Worm (Caenorhabditis elegans) whole organism, L3 larva: ENCODE results near the gene seb-3.
A peak's percentile ranks its signal among the peaks of the same experiment; 100 is the strongest.

Source experiments
- ama-1 ChIP-seq: fragments of 150-350 bp; optimal IDR thresholded peaks from 2 replicates; lab custom pipeline; 2018
- ceh-16 ChIP-seq: sonication (generic microtip); optimal IDR thresholded peaks from 2 replicates; lab custom pipeline; 2017; ENCODE audit warnings: missing biosample characterization, missing genetic modification characterization
- ceh-28 ChIP-seq: fragments of 150-350 bp; optimal IDR thresholded peaks from 2 replicates; lab custom pipeline; 2014; ENCODE audit warnings: missing biosample characterization, missing genetic modification reagents, missing genetic modification characterization
- ceh-9 ChIP-seq: sonication (generic microtip); optimal IDR thresholded peaks from 2 replicates; lab custom pipeline; 2018; ENCODE audit warnings: missing biosample characterization, missing genetic modification characterization
- daf-12 ChIP-seq: fragments of 150-350 bp; optimal IDR thresholded peaks from 2 replicates; lab custom pipeline; 2014; ENCODE audit warnings: missing biosample characterization, missing genetic modification reagents, missing genetic modification characterization
- egl-27 ChIP-seq: sonication (generic microtip); optimal IDR thresholded peaks from 4 replicates; lab custom pipeline; 2017; ENCODE audit warnings: missing biosample characterization, missing genetic modification reagents, missing genetic modification characterization
- egl-5 ChIP-seq: fragments of 150-350 bp; optimal IDR thresholded peaks from 2 replicates; lab custom pipeline; 2017; ENCODE audit warnings: missing biosample characterization, missing genetic modification reagents, missing genetic modification characterization, inconsistent platforms
- elt-1 ChIP-seq: fragments of 150-350 bp; optimal IDR thresholded peaks from 2 replicates; lab custom pipeline; 2014; ENCODE audit warnings: missing biosample characterization, missing genetic modification characterization
- elt-2 ChIP-seq: sonication (generic microtip); optimal IDR thresholded peaks from 2 replicates; lab custom pipeline; 2016; ENCODE audit warnings: missing genetic modification reagents, mild to moderate bottlenecking, missing genetic modification characterization, missing compliant biosample characterization
- elt-3 ChIP-seq, 3 experiments: fragments of 150-350 bp in 1 of 3; sonication (generic microtip) in 2 of 3; optimal IDR thresholded peaks; 2 replicates in 2 of 3; 4 replicates in 1 of 3; lab custom pipeline; 2014 to 2017; ENCODE audit warnings: missing biosample characterization in 3 of 3, missing genetic modification characterization in 3 of 3
- fkh-10 ChIP-seq: sonication (generic microtip); optimal IDR thresholded peaks from 2 replicates; lab custom pipeline; 2017; ENCODE audit warnings: missing biosample characterization, missing genetic modification reagents, missing genetic modification characterization
- fkh-2 ChIP-seq: fragments of 150-350 bp; optimal IDR thresholded peaks from 2 replicates; lab custom pipeline; 2014; ENCODE audit warnings: missing biosample characterization, missing genetic modification reagents, missing genetic modification characterization
- fos-1 ChIP-seq: fragments of 150-350 bp; optimal IDR thresholded peaks from 2 replicates; lab custom pipeline; 2014; ENCODE audit warnings: missing biosample characterization, missing genetic modification characterization
- hmg-11 ChIP-seq: sonication (generic microtip); optimal IDR thresholded peaks from 2 replicates; lab custom pipeline; 2016; ENCODE audit warnings: missing genetic modification characterization, missing compliant biosample characterization
- jun-1 ChIP-seq: fragments of 150-350 bp; optimal IDR thresholded peaks from 2 replicates; lab custom pipeline; 2014; ENCODE audit warnings: missing biosample characterization, missing genetic modification reagents, missing genetic modification characterization
- lin-15B ChIP-seq: fragments of 150-350 bp; optimal IDR thresholded peaks from 2 replicates; lab custom pipeline; 2014; ENCODE audit warnings: missing biosample characterization, missing genetic modification characterization
- lin-39 ChIP-seq: fragments of 150-350 bp; optimal IDR thresholded peaks from 2 replicates; lab custom pipeline; 2018; ENCODE audit warnings: missing biosample characterization, missing genetic modification reagents, missing genetic modification characterization
- lsy-12 ChIP-seq: sonication (generic microtip); optimal IDR thresholded peaks from 2 replicates; lab custom pipeline; 2016; ENCODE audit warnings: mild to moderate bottlenecking, missing genetic modification characterization, missing compliant biosample characterization
- nfya-1 ChIP-seq: sonication (generic microtip); optimal IDR thresholded peaks from 2 replicates; lab custom pipeline; 2017; ENCODE audit warnings: missing genetic modification characterization, mild to moderate bottlenecking, missing compliant biosample characterization, antibody characterized with exemption, moderate library complexity; ENCODE audit not compliant: insufficient read depth
- nhr-11 ChIP-seq: fragments of 150-350 bp; optimal IDR thresholded peaks from 2 replicates; lab custom pipeline; 2014; ENCODE audit warnings: missing biosample characterization, missing genetic modification characterization
- nhr-12 ChIP-seq: fragments of 150-350 bp; optimal IDR thresholded peaks from 2 replicates; lab custom pipeline; 2014; ENCODE audit warnings: missing biosample characterization, missing genetic modification characterization
- nhr-23 ChIP-seq: fragments of 150-350 bp; optimal IDR thresholded peaks from 2 replicates; lab custom pipeline; 2014; ENCODE audit warnings: missing biosample characterization, missing genetic modification reagents, missing genetic modification characterization
- nhr-28 ChIP-seq: fragments of 150-350 bp; optimal IDR thresholded peaks from 2 replicates; lab custom pipeline; 2014; ENCODE audit warnings: missing biosample characterization, missing genetic modification characterization
- nhr-43 ChIP-seq: sonication (generic microtip); optimal IDR thresholded peaks from 2 replicates; lab custom pipeline; 2016; ENCODE audit warnings: mild to moderate bottlenecking, missing genetic modification characterization, missing compliant biosample characterization; ENCODE audit not compliant: poor library complexity, severe bottlenecking
- nhr-76 ChIP-seq: fragments of 150-350 bp; sonication (generic microtip); optimal IDR thresholded peaks from 5 replicates; lab custom pipeline; 2014; ENCODE audit warnings: missing biosample characterization, missing genetic modification characterization
- nhr-77 ChIP-seq: fragments of 150-350 bp; optimal IDR thresholded peaks from 2 replicates; lab custom pipeline; 2014; ENCODE audit warnings: missing biosample characterization, missing genetic modification characterization
- pha-4 ChIP-seq: fragments of 150-350 bp; optimal IDR thresholded peaks from 2 replicates; lab custom pipeline; 2014; ENCODE audit warnings: missing biosample characterization, missing genetic modification reagents, missing genetic modification characterization
- pqm-1 ChIP-seq: fragments of 150-350 bp; optimal IDR thresholded peaks from 2 replicates; lab custom pipeline; 2017; ENCODE audit warnings: missing biosample characterization, missing genetic modification characterization, inconsistent platforms
- sea-2 ChIP-seq: fragments of 150-350 bp; sonication (generic microtip); optimal IDR thresholded peaks from 4 replicates; lab custom pipeline; 2014; ENCODE audit warnings: missing biosample characterization, missing genetic modification reagents, missing genetic modification characterization
- tbx-2 ChIP-seq: sonication (generic microtip); optimal IDR thresholded peaks from 2 replicates; lab custom pipeline; 2016; ENCODE audit warnings: mild to moderate bottlenecking, missing genetic modification characterization, missing compliant biosample characterization
- zag-1 ChIP-seq: fragments of 150-350 bp; optimal IDR thresholded peaks from 2 replicates; lab custom pipeline; 2014; ENCODE audit warnings: missing biosample characterization, missing genetic modification characterization
- ztf-11 ChIP-seq: fragments of 150-350 bp; optimal IDR thresholded peaks from 2 replicates; lab custom pipeline; 2014; ENCODE audit warnings: missing biosample characterization, missing genetic modification characterization
- ztf-4 ChIP-seq: fragments of 150-350 bp; optimal IDR thresholded peaks from 2 replicates; lab custom pipeline; 2014; ENCODE audit warnings: missing biosample characterization, missing genetic modification characterization

The seb-3 gene

ce11 chrX:15006847-15007358, 19.2 kb upstream of the seb-3 start, which contains the start of gene ergi-2 (continued):
- TF ChIP-seq lin-15B (tag; lab: Kevin White, UChicago) (no peak), ztf-11 (tag; lab: Kevin White, UChicago) (no peak), sea-2 (GFP tag; lab: Kevin White, UChicago) (no peak), jun-1 (tag; lab: Kevin White, UChicago) (no peak), elt-1 (tag; lab: Kevin White, UChicago) (no peak), egl-5 (tag; lab: Kevin White, UChicago) (peak; percentile 50), nhr-43 (tag; lab: Kevin White, UChicago) (no peak), hmg-11 (tag; lab: Kevin White, UChicago) (peak; percentile 16), elt-3 (tag; optimal IDR thresholded peaks at IDR 0.05; lab: Kevin White, UChicago) (no peak)
- TF ChIP-seq, all 47 proteins: peak for 4

ce11 chrX:15008697-15009096, 17.4 kb upstream of the seb-3 start:
- no peak for TF ChIP-seq zag-1 (tag; lab: Kevin White, UChicago)
- no peak for TF ChIP-seq daf-12 (tag; lab: Kevin White, UChicago)
- TF ChIP-seq fos-1 (tag; lab: Kevin White, UChicago) = no peak
- TF ChIP-seq ceh-16 (tag; lab: Kevin White, UChicago) = no peak
- TF ChIP-seq tbx-2 = no peak
- no peak for TF ChIP-seq nhr-23 (tag; lab: Kevin White, UChicago)
- no peak for TF ChIP-seq lin-15B (tag; lab: Kevin White, UChicago)
- no peak for TF ChIP-seq ztf-4 (tag; lab: Kevin White, UChicago)
- no peak for TF ChIP-seq nhr-28 (tag; lab: Kevin White, UChicago)
- TF ChIP-seq nhr-76 (tag; lab: Kevin White, UChicago) = no peak
- TF ChIP-seq fkh-2 (tag; lab: Kevin White, UChicago) = no peak
- TF ChIP-seq egl-27 (tag; lab: Kevin White, UChicago) = no peak
- TF ChIP-seq ceh-28 (tag; lab: Kevin White, UChicago) = no peak
- no peak for TF ChIP-seq fkh-10 (GFP tag; lab: Kevin White, UChicago)
- no peak for TF ChIP-seq ceh-9 (tag; lab: Kevin White, UChicago)
- no peak for TF ChIP-seq nhr-43 (tag; lab: Kevin White, UChicago)
- TF ChIP-seq ztf-11 (tag; lab: Kevin White, UChicago) = no peak
- no peak for TF ChIP-seq egl-5 (tag; lab: Kevin White, UChicago)
- no peak for TF ChIP-seq nhr-77 (tag; lab: Kevin White, UChicago)

ce11 chrX:15010941-15011340, 15.2 kb upstream of the seb-3 start:
- no peak for TF ChIP-seq egl-27 (tag; lab: Kevin White, UChicago)
- no peak for TF ChIP-seq ceh-9 (tag; lab: Kevin White, UChicago)
- no peak for TF ChIP-seq fkh-2 (tag; lab: Kevin White, UChicago)
- no peak for TF ChIP-seq elt-2 (tag; lab: Kevin White, UChicago)
- no peak for TF ChIP-seq ceh-28 (tag; lab: Kevin White, UChicago)
- TF ChIP-seq sea-2 (GFP tag; lab: Kevin White, UChicago) = no peak
- TF ChIP-seq, all 47 proteins: peak for 0

ce11 chrX:15011526-15012274, 14.4 kb upstream of the seb-3 start:
- TF ChIP-seq ama-1 (lab: Kevin White, UChicago) (no peak), fkh-10 (GFP tag; lab: Kevin White, UChicago) (peak; percentile 84)

ce11 chrX:15013941-15014453, 12.1 kb upstream of the seb-3 start:
- TF ChIP-seq nfya-1 (peak; percentile 15), lin-39 (tag; lab: Kevin White, UChicago) (peak; percentile 19), fos-1 (tag; lab: Kevin White, UChicago) (no peak), lsy-12 (no peak), egl-27 (tag; lab: Kevin White, UChicago) (no peak), nhr-11 (tag; lab: Kevin White, UChicago) (no peak), pqm-1 (tag; lab: Kevin White, UChicago) (no peak), nhr-76 (tag; lab: Kevin White, UChicago) (no peak), pha-4 (tag; lab: Kevin White, UChicago) (no peak), nhr-12 (tag; lab: Kevin White, UChicago) (no peak), fkh-10 (GFP tag; lab: Kevin White, UChicago) (no peak), egl-5 (tag; lab: Kevin White, UChicago) (peak; percentile 81)
